Fruit fly (Drosophila melanogaster) whole organism, embryonic: Measurements from ENCODE around the gene CG43925.
A peak's percentile ranks its signal among the peaks of the same experiment; 100 is the strongest.

ENCODE experiments used
- BEAF-32 ChIP-seq: fragments of 200-800 bp; sonication (Bioruptor generic); optimal IDR thresholded peaks from 3 replicates; lab custom pipeline; 2017; ENCODE audit warnings: missing biosample characterization, missing genetic modification characterization, mild to moderate bottlenecking, moderate library complexity, missing genetic modification reagents
- CG10147 ChIP-seq: fragments of 200-800 bp; sonication (Bioruptor generic); optimal IDR thresholded peaks from 2 replicates; lab custom pipeline; 2019; ENCODE audit warnings: missing biosample characterization, mild to moderate bottlenecking, missing genetic modification characterization, moderate library complexity
- CG10267 ChIP-seq: fragments of 200-800 bp; sonication (Bioruptor generic); optimal IDR thresholded peaks from 2 replicates; lab custom pipeline; 2018; ENCODE audit warnings: missing biosample characterization, mild to moderate bottlenecking, missing genetic modification characterization, moderate library complexity
- CG10565 ChIP-seq: fragments of 200-800 bp; sonication (Bioruptor generic); optimal IDR thresholded peaks from 3 replicates; lab custom pipeline; 2016; ENCODE audit warnings: missing biosample characterization, mild to moderate bottlenecking, missing genetic modification characterization
- CG10654 ChIP-seq: fragments of 200-800 bp; sonication (Bioruptor generic); optimal IDR thresholded peaks from 2 replicates; lab custom pipeline; 2016; ENCODE audit warnings: missing biosample characterization, missing genetic modification characterization
- CG11247 ChIP-seq: fragments of 200-800 bp; sonication (Bioruptor generic); IDR thresholded peaks from 2 replicates; pipeline ENCODE4 v1.3.6; 2022; ENCODE audit warnings: missing biosample characterization, missing genetic modification characterization
- CG11560 ChIP-seq: fragments of 200-800 bp; sonication (Bioruptor generic); IDR thresholded peaks from 3 replicates; pipeline ENCODE4 v1.3.6; 2022; ENCODE audit warnings: missing biosample characterization, missing genetic modification characterization
- CG14710 ChIP-seq: fragments of 200-800 bp; sonication (Bioruptor generic); optimal IDR thresholded peaks from 3 replicates; lab custom pipeline; 2019; ENCODE audit warnings: missing biosample characterization, mild to moderate bottlenecking, missing genetic modification characterization, moderate library complexity
- CG16815 ChIP-seq: fragments of 200-800 bp; sonication (Bioruptor generic); optimal IDR thresholded peaks from 3 replicates; lab custom pipeline; 2017; ENCODE audit warnings: missing biosample characterization, mild to moderate bottlenecking, missing genetic modification characterization
- CG1792 ChIP-seq: fragments of 200-800 bp; sonication (Bioruptor generic); optimal IDR thresholded peaks from 2 replicates; lab custom pipeline; 2016; ENCODE audit warnings: missing biosample characterization, missing genetic modification characterization
- CG18619 ChIP-seq: fragments of 200-800 bp; sonication (Bioruptor generic); optimal IDR thresholded peaks from 3 replicates; lab custom pipeline; 2017; ENCODE audit warnings: missing biosample characterization, mild to moderate bottlenecking, missing genetic modification characterization
- CG2129 ChIP-seq: fragments of 200-800 bp; sonication (Bioruptor generic); IDR thresholded peaks from 2 replicates; pipeline ENCODE4 v1.3.6; 2022; ENCODE audit warnings: missing biosample characterization, missing genetic modification characterization; ENCODE audit not compliant: partially characterized antibody
- CG34376 ChIP-seq: fragments of 200-800 bp; sonication (Bioruptor generic); optimal IDR thresholded peaks from 2 replicates; lab custom pipeline; 2018; ENCODE audit warnings: missing biosample characterization, mild to moderate bottlenecking, missing genetic modification characterization
- CG4404 ChIP-seq: fragments of 200-800 bp; sonication (Bioruptor generic); IDR thresholded peaks from 2 replicates; pipeline ENCODE4 v1.3.6; 2022; ENCODE audit warnings: missing biosample characterization, missing genetic modification characterization
- CG4617 ChIP-seq: fragments of 200-800 bp; sonication (Bioruptor generic); optimal IDR thresholded peaks from 3 replicates; lab custom pipeline; 2016; ENCODE audit warnings: missing biosample characterization, missing genetic modification characterization, borderline replicate concordance
- CG7928 ChIP-seq: fragments of 200-800 bp; sonication (Bioruptor generic); optimal IDR thresholded peaks from 2 replicates; lab custom pipeline; 2017; ENCODE audit warnings: missing biosample characterization, mild to moderate bottlenecking, missing genetic modification characterization
- CG7987 ChIP-seq: fragments of 200-800 bp; sonication (Bioruptor generic); optimal IDR thresholded peaks from 2 replicates; lab custom pipeline; 2018; ENCODE audit warnings: missing biosample characterization, mild to moderate bottlenecking, missing genetic modification characterization, moderate library complexity
- CG9437 ChIP-seq: fragments of 200-800 bp; sonication (Bioruptor generic); optimal IDR thresholded peaks from 2 replicates; lab custom pipeline; 2018; ENCODE audit warnings: missing biosample characterization, mild to moderate bottlenecking, missing genetic modification characterization
- CG9797 ChIP-seq: fragments of 200-800 bp; sonication (Bioruptor generic); optimal IDR thresholded peaks from 3 replicates; lab custom pipeline; 2018; ENCODE audit warnings: missing biosample characterization, mild to moderate bottlenecking, missing genetic modification characterization
- CG9817 ChIP-seq: fragments of 200-800 bp; sonication (Bioruptor generic); optimal IDR thresholded peaks from 2 replicates; lab custom pipeline; 2018; ENCODE audit warnings: missing biosample characterization, mild to moderate bottlenecking, missing genetic modification characterization, moderate library complexity
- Dll ChIP-seq: fragments of 200-800 bp; sonication (Bioruptor generic); IDR thresholded peaks from 4 replicates; pipeline ENCODE4 v1.3.6; 2022; ENCODE audit warnings: missing biosample characterization, missing genetic modification characterization; ENCODE audit not compliant: partially characterized antibody
- Doc2 ChIP-seq: fragments of 200-800 bp; sonication (Bioruptor generic); IDR thresholded peaks from 2 replicates; pipeline ENCODE4 v1.3.6; 2022; ENCODE audit warnings: missing biosample characterization, missing genetic modification characterization
- Doc3 ChIP-seq: fragments of 200-800 bp; sonication (Bioruptor generic); IDR thresholded peaks from 3 replicates; pipeline ENCODE4 v1.3.6; 2022; ENCODE audit warnings: missing biosample characterization, missing genetic modification characterization; ENCODE audit not compliant: partially characterized antibody
- E2f2 ChIP-seq: fragments of 200-800 bp; sonication (Bioruptor generic); IDR thresholded peaks from 2 replicates; pipeline ENCODE4 v1.3.6; 2022; ENCODE audit warnings: missing biosample characterization, missing genetic modification characterization
- Jarid2 ChIP-seq: fragments of 200-800 bp; sonication (Bioruptor generic); optimal IDR thresholded peaks from 3 replicates; lab custom pipeline; 2017; ENCODE audit warnings: mild to moderate bottlenecking, missing biosample characterization, missing genetic modification reagents, missing genetic modification characterization
- MBD-R2 ChIP-seq: fragments of 200-800 bp; sonication (Bioruptor generic); IDR thresholded peaks from 2 replicates; pipeline ENCODE4 v1.3.6; 2022; ENCODE audit warnings: missing biosample characterization, missing genetic modification characterization
- MESR4 ChIP-seq: fragments of 200-800 bp; sonication (Bioruptor generic); optimal IDR thresholded peaks from 2 replicates; lab custom pipeline; 2018; ENCODE audit warnings: missing biosample characterization, mild to moderate bottlenecking, missing genetic modification characterization, moderate library complexity
- Rfx ChIP-seq: fragments of 200-800 bp; sonication (Bioruptor generic); IDR thresholded peaks from 2 replicates; pipeline ENCODE4 v1.3.6; 2022; ENCODE audit warnings: missing biosample characterization, missing genetic modification characterization
- Sin3A ChIP-seq: fragments of >200 bp; optimal IDR thresholded peaks from 2 replicates; lab custom pipeline; 2018
- Sry-β ChIP-seq: fragments of 200-800 bp; sonication (Bioruptor generic); optimal IDR thresholded peaks from 2 replicates; lab custom pipeline; 2018; ENCODE audit warnings: missing biosample characterization, mild to moderate bottlenecking, missing genetic modification characterization, moderate library complexity
- Xrp1 ChIP-seq: fragments of 200-800 bp; sonication (Bioruptor generic); IDR thresholded peaks from 2 replicates; pipeline ENCODE4 v1.3.6; 2022; ENCODE audit warnings: missing biosample characterization, missing genetic modification characterization
- chm ChIP-seq: fragments of 200-800 bp; sonication (Bioruptor generic); IDR thresholded peaks from 2 replicates; pipeline ENCODE4 v1.3.6; 2022; ENCODE audit warnings: missing biosample characterization, missing genetic modification characterization
- disco-r ChIP-seq: fragments of 200-800 bp; sonication (Bioruptor generic); optimal IDR thresholded peaks from 2 replicates; lab custom pipeline; 2016; ENCODE audit warnings: missing biosample characterization, missing genetic modification characterization
- fu2 ChIP-seq: fragments of 200-800 bp; sonication (Bioruptor generic); optimal IDR thresholded peaks from 2 replicates; lab custom pipeline; 2016; ENCODE audit warnings: missing biosample characterization, missing genetic modification characterization
- gfzf ChIP-seq: fragments of 200-800 bp; sonication (Bioruptor generic); optimal IDR thresholded peaks from 2 replicates; lab custom pipeline; 2016; ENCODE audit warnings: missing biosample characterization, mild to moderate bottlenecking, missing genetic modification characterization, moderate library complexity
- grau ChIP-seq: fragments of 200-800 bp; optimal IDR thresholded peaks from 3 replicates; lab custom pipeline; 2019; ENCODE audit warnings: missing biosample characterization, mild to moderate bottlenecking, missing genetic modification characterization, moderate library complexity
- grn ChIP-seq: fragments of 200-800 bp; sonication (Bioruptor generic); optimal IDR thresholded peaks from 3 replicates; lab custom pipeline; 2017; ENCODE audit warnings: missing biosample characterization, missing genetic modification characterization
- h ChIP-seq: fragments of >200 bp; optimal IDR thresholded peaks from 2 replicates; lab custom pipeline; 2017
- ind ChIP-seq: fragments of 200-800 bp; sonication (Bioruptor generic); optimal IDR thresholded peaks from 3 replicates; lab custom pipeline; 2016; ENCODE audit warnings: missing biosample characterization, missing genetic modification characterization
- lola ChIP-seq, 3 experiments: fragments of >200 bp in 2 of 3; fragments of 200-800 bp in 1 of 3; sonication (Bioruptor generic) in 1 of 3; optimal IDR thresholded peaks; 2 replicates each; lab custom pipeline; 2017 to 2019; ENCODE audit warnings: missing biosample characterization in 3 of 3, missing genetic modification characterization in 3 of 3, mild to moderate bottlenecking in 1 of 3, moderate library complexity in 1 of 3
- nerfin-1 ChIP-seq: fragments of 200-800 bp; sonication (Bioruptor generic); optimal IDR thresholded peaks from 3 replicates; lab custom pipeline; 2019; ENCODE audit warnings: missing biosample characterization, mild to moderate bottlenecking, missing genetic modification characterization, moderate library complexity
- pum ChIP-seq: fragments of 200-800 bp; sonication (Bioruptor generic); optimal IDR thresholded peaks from 2 replicates; lab custom pipeline; 2016; ENCODE audit warnings: missing biosample characterization, missing genetic modification characterization
- pzg ChIP-seq: fragments of 200-800 bp; sonication (Bioruptor generic); optimal IDR thresholded peaks from 3 replicates; lab custom pipeline; 2018; ENCODE audit warnings: missing biosample characterization, mild to moderate bottlenecking, missing genetic modification characterization, moderate library complexity
- sisA ChIP-seq: fragments of 200-800 bp; sonication (Bioruptor generic); IDR thresholded peaks from 2 replicates; pipeline ENCODE4 v1.3.6; 2022; ENCODE audit warnings: missing biosample characterization, missing genetic modification characterization
- sr ChIP-seq: fragments of 200-800 bp; sonication (Bioruptor generic); IDR thresholded peaks from 3 replicates; pipeline ENCODE4 v1.3.6; 2022; ENCODE audit warnings: missing biosample characterization, missing genetic modification characterization
- stwl ChIP-seq: fragments of 200-800 bp; sonication (Bioruptor generic); optimal IDR thresholded peaks from 3 replicates; lab custom pipeline; 2018; ENCODE audit warnings: missing biosample characterization, mild to moderate bottlenecking, missing genetic modification characterization, moderate library complexity
- trem ChIP-seq: fragments of 200-800 bp; optimal IDR thresholded peaks from 3 replicates; lab custom pipeline; 2019; ENCODE audit warnings: missing biosample characterization, mild to moderate bottlenecking, missing genetic modification characterization, moderate library complexity
- unc-4 ChIP-seq: fragments of 200-800 bp; sonication (Bioruptor generic); IDR thresholded peaks from 2 replicates; pipeline ENCODE4 v1.3.6; 2022; ENCODE audit warnings: missing biosample characterization, missing genetic modification characterization; ENCODE audit not compliant: partially characterized antibody
- zen ChIP-seq: fragments of 200-800 bp; sonication (Bioruptor generic); optimal IDR thresholded peaks from 3 replicates; lab custom pipeline; 2018; ENCODE audit warnings: missing biosample characterization, mild to moderate bottlenecking, missing genetic modification characterization, moderate library complexity

CG43925 gene

DNA sequence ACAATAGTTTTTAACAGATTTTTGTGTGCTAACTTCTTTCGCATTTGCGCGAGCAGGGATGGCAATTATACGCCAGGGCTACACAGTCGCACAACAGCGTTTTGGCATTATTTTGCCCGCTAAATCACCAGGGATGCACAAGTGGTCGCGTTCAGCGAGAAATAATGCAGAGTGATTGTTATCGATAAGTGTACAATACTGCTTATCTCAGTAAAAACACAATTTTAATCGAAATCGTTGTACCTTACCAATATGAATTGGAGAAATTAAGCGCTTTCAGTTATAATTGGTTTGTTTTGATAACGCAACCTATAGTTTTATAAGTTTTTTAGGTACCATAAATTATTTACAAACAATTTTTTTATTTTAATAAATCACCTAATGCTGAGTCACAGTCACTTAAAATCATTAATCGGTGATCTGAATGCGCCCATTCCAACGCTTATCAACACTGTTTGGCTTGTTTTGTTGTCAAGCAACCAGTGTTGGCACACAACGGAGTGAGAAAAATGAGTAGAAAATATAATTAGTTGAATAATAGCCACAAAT is 552 bp downstream of the CG43925 start, which contains the start of the genes Sfmbt and CG5439 (continued):
- TF ChIP-seq CG7987 (GFP tag; lab: Kevin White, UChicago) = peak; percentile 15
- peak; percentile 60 for TF ChIP-seq nerfin-1 (tag; lab: Kevin White, UChicago)
- no peak for TF ChIP-seq sr (GFP tag; lab: Robert Waterston, UW)
- peak; percentile 66 for TF ChIP-seq Xrp1
- peak; percentile 80 for TF ChIP-seq Sry-β
- TF ChIP-seq chm = 0 out of 2 replicates have a peak, but pooled peaks have one; percentile 50
- TF ChIP-seq CG9817 (tag; lab: Kevin White, UChicago) = peak; percentile 80
- no peak for TF ChIP-seq MESR4 (GFP tag; lab: Kevin White, UChicago)
- TF ChIP-seq lola (GFP tag; optimal IDR thresholded peaks at IDR 0.05; lab: Kevin White, UChicago) = peak in 1 of 3 experiments; percentile 70
- peak; percentile 79 for TF ChIP-seq pum (GFP tag; lab: Kevin White, UChicago)
- no peak for TF ChIP-seq grn
- TF ChIP-seq CG9437 = peak; percentile 29
- peak; percentile 79 for TF ChIP-seq grau (tag; lab: Kevin White, UChicago)

- TF ChIP-seq CG1792 = no peak
- peak; percentile 32; the same call in 1 of the 4 replicates for TF ChIP-seq Dll (GFP tag; lab: Robert Waterston, UW)
- TF ChIP-seq CG2129 = 0 out of 2 replicates have a peak, but pooled peaks have one; percentile 16
- TF ChIP-seq zen = peak; percentile 4
- no peak for TF ChIP-seq CG34376 (GFP tag; lab: Kevin White, UChicago)
- peak; percentile 72 for TF ChIP-seq CG9797 (GFP tag; lab: Kevin White, UChicago)
- peak; percentile 1 for TF ChIP-seq Sin3A (lab: Kevin White, UChicago)
- peak; percentile 45 for TF ChIP-seq E2f2 (GFP tag; lab: Robert Waterston, UW)
- no peak for TF ChIP-seq CG4617 (GFP tag; lab: Kevin White, UChicago)
- TF ChIP-seq CG10565 = no peak
- no peak for TF ChIP-seq CG10654 (GFP tag; lab: Kevin White, UChicago)
- TF ChIP-seq MBD-R2 (GFP tag; lab: Robert Waterston, UW) = peak; percentile 82
- TF ChIP-seq stwl = peak; percentile 16
- TF ChIP-seq h (lab: Kevin White, UChicago) = no peak
- TF ChIP-seq CG10267 (tag; lab: Kevin White, UChicago) = peak; percentile 50
- TF ChIP-seq BEAF-32 (GFP tag; lab: Kevin White, UChicago) = peak; percentile 6
- TF ChIP-seq CG11247 (GFP tag; lab: Robert Waterston, UW) = no peak
- TF ChIP-seq Jarid2 (GFP tag; lab: Kevin White, UChicago) = no peak
- no peak for TF ChIP-seq disco-r (GFP tag; lab: Kevin White, UChicago)
- peak; percentile 45 for TF ChIP-seq pzg
- TF ChIP-seq CG11560 (tag; lab: Robert Waterston, UW) = no peak
- TF ChIP-seq CG4404 (GFP tag; lab: Robert Waterston, UW) = no peak
- TF ChIP-seq unc-4 (GFP tag; lab: Robert Waterston, UW) = 0 out of 2 replicates have a peak, but pooled peaks have one; percentile 15
- TF ChIP-seq CG10147 (GFP tag; lab: Kevin White, UChicago) = no peak
- TF ChIP-seq Rfx (GFP tag; lab: Robert Waterston, UW) = no peak
- no peak for TF ChIP-seq CG7928 (GFP tag; lab: Kevin White, UChicago)
- no peak for TF ChIP-seq CG16815 (GFP tag; lab: Kevin White, UChicago)
- TF ChIP-seq sisA = no peak
- TF ChIP-seq ind = no peak
- TF ChIP-seq gfzf (GFP tag; lab: Kevin White, UChicago) = peak; percentile 43
- TF ChIP-seq Doc2 (GFP tag; lab: Robert Waterston, UW) = no peak
- no peak for TF ChIP-seq Doc3 (GFP tag; lab: Robert Waterston, UW)
- peak; percentile 21 for TF ChIP-seq trem (tag; lab: Kevin White, UChicago)
- no peak for TF ChIP-seq CG18619 (GFP tag; lab: Kevin White, UChicago)
- TF ChIP-seq fu2 (GFP tag; lab: Kevin White, UChicago) = no peak
- peak; percentile 19 for TF ChIP-seq CG14710 (tag; lab: Kevin White, UChicago)
Measured at dm6 chr2L:13179095-13179494, 2.9 kb downstream of the CG43925 start, which contains the start of gene Alg7. Alg7 (plus strand) TSS chr2L:13179247.
